Worm (Caenorhabditis elegans): ENCODE data around the gene T10H10.2.
A peak's percentile ranks its signal among the peaks of the same experiment; 100 is the strongest.

The T10H10.2 gene

DNA sequence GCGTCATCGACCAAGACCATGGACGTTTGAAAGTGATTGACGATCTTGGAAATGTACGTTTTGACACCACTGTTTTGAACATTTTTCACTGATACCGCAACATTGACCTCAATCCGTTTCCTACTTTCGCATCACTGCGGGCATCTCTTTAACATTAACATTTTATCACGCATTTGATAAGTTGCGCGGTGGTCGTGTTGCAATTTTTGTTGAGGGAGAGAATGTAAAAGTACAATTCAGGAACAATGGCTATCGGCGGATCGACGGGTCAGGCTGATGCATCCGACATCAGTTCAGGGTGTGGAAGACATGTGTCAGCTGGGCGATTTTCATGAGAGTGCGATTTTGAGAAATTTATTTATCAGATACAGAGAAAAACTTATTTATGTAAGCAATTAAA lies 8.7 kb downstream of the T10H10.2 start:
- TF ChIP-seq ztf-1 (GFP tag; conservative IDR thresholded peaks at IDR 0.05) (no peak), nhr-21 (tag; optimal IDR thresholded peaks at IDR 0.05) (peak; percentile 55)

- TF ChIP-seq egl-27 (tag; optimal IDR thresholded peaks at IDR 0.05) (no peak), ZK546.5 (tag; optimal IDR thresholded peaks at IDR 0.05) (no peak), skn-1 (tag; optimal IDR thresholded peaks at IDR 0.05) (no peak), elt-1 (tag; optimal IDR thresholded peaks at IDR 0.05) (no peak), lin-11 (tag; optimal IDR thresholded peaks at IDR 0.05) (no peak), unc-55 (GFP tag; optimal IDR thresholded peaks at IDR 0.05) (no peak), ztf-1 (GFP tag; conservative IDR thresholded peaks at IDR 0.05) (no peak), nhr-23 (tag; optimal IDR thresholded peaks at IDR 0.05) (no peak), nhr-10 (tag; optimal IDR thresholded peaks at IDR 0.05) (no peak), lin-13 (GFP tag; optimal IDR thresholded peaks at IDR 0.05) (no peak), snpc-4 (tag; optimal IDR thresholded peaks at IDR 0.05) (no peak), R02D3.7 (tag; optimal IDR thresholded peaks at IDR 0.05) (no peak), blmp-1 (tag; optimal IDR thresholded peaks at IDR 0.05; ENCODE audit: insufficient read depth) (no peak), zag-1 (tag; optimal IDR thresholded peaks at IDR 0.05) (no peak)
These were observed 9.9 kb downstream of the T10H10.2 start for ce11 chrX:2304496-2304895.

ce11 chrX:2316205-2316604 lies 21.7 kb downstream of the T10H10.2 start:
- TF ChIP-seq dmd-4 (tag; optimal IDR thresholded peaks at IDR 0.05) (no peak), F13H6.1 (tag; optimal IDR thresholded peaks at IDR 0.05) (peak; percentile 2), nhr-129 (tag; optimal IDR thresholded peaks at IDR 0.05) (peak; percentile 86), sma-9 (GFP tag; optimal IDR thresholded peaks at IDR 0.05) (peak; percentile 66), sma-9 (tag; optimal IDR thresholded peaks at IDR 0.05) (no peak), sem-4 (tag; optimal IDR thresholded peaks at IDR 0.05) (no peak), gmeb-1 (tag; optimal IDR thresholded peaks at IDR 0.05) (peak; percentile 12), sma-3 (GFP tag; optimal IDR thresholded peaks at IDR 0.05) (peak; percentile 23), unc-39 (tag; optimal IDR thresholded peaks at IDR 0.05) (no peak)

- no peak for TF ChIP-seq sma-9 (GFP tag; optimal IDR thresholded peaks at IDR 0.05)
- TF ChIP-seq sma-9 (tag; optimal IDR thresholded peaks at IDR 0.05), result no peak
- no peak for TF ChIP-seq Y55F3AM.14 (GFP tag; optimal IDR thresholded peaks at IDR 0.05)
- TF ChIP-seq sem-4 (tag; optimal IDR thresholded peaks at IDR 0.05), result no peak
- no peak for TF ChIP-seq ama-1 (optimal IDR thresholded peaks at IDR 0.05)
- TF ChIP-seq unc-39 (tag; optimal IDR thresholded peaks at IDR 0.05), result no peak
- no peak for TF ChIP-seq mdl-1 (tag; optimal IDR thresholded peaks at IDR 0.05)
- no peak for TF ChIP-seq unc-62 (GFP tag; optimal IDR thresholded peaks at IDR 0.05)
- no peak for TF ChIP-seq F13H6.1 (tag; optimal IDR thresholded peaks at IDR 0.05)
- TF ChIP-seq ceh-82 (tag; optimal IDR thresholded peaks at IDR 0.05), result no peak
These were observed 22.3 kb downstream of the T10H10.2 start for ce11 chrX:2316859-2317258.

- TF ChIP-seq ztf-1 (GFP tag; conservative IDR thresholded peaks at IDR 0.05), result no peak
- peak; percentile 34 for TF ChIP-seq crh-2 (tag; optimal IDR thresholded peaks at IDR 0.05)
- TF ChIP-seq F13H6.1 (tag; optimal IDR thresholded peaks at IDR 0.05), result peak; percentile 8
- TF ChIP-seq snpc-4 (tag; optimal IDR thresholded peaks at IDR 0.05), result no peak
- peak; percentile 86 for TF ChIP-seq nhr-129 (tag; optimal IDR thresholded peaks at IDR 0.05)
- TF ChIP-seq sma-3 (GFP tag; optimal IDR thresholded peaks at IDR 0.05), result peak; percentile 14
- TF ChIP-seq gmeb-1 (tag; optimal IDR thresholded peaks at IDR 0.05), result peak; percentile 10
These were observed 22.9 kb downstream of the T10H10.2 start for ce11 chrX:2317480-2317879.

- TF ChIP-seq nhr-77 (tag; optimal IDR thresholded peaks at IDR 0.05) (no peak), blmp-1 (tag; optimal IDR thresholded peaks at IDR 0.05; ENCODE audit: insufficient read depth) (no peak), gmeb-1 (tag; optimal IDR thresholded peaks at IDR 0.05) (no peak), ztf-4 (tag; optimal IDR thresholded peaks at IDR 0.05) (no peak), alr-1 (tag; optimal IDR thresholded peaks at IDR 0.05) (no peak), ama-1 (optimal IDR thresholded peaks at IDR 0.05) (no peak)
These were observed 24.7 kb downstream of the T10H10.2 start, which contains the start of gene aakg-4 for ce11 chrX:2319238-2319637. Gene aakg-4 (minus strand): TSS chrX:2319338.

All from whole organism, L2 larva.